Worm (Caenorhabditis elegans): Measurements from ENCODE around the gene try-8.

Gene try-8

DNA sequence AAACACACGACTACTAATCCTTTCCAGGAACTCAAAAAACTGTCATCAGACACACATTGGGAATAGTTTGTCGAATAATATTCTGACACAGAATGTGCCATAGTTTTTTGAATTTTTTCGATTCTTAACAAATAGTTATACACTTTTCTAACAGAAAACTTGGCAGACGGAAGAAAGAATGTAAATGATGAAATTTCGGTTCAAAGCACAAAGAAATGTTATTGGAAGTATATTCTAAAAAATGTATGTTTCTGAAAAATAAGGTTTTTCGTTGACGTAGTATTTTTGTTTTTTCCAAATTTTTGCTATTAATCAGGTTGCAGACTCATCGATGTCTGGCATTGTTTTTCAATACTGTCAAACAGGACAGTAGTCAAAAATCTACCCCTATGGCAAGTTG, 6.8 kb upstream of the try-8 start, which contains the start of gene srh-92:
srh-92 (minus strand) TSS at position 101 of the 400 bp plus-strand sequence.
- no peak for TF ChIP-seq mes-2 (tag; optimal IDR thresholded peaks at IDR 0.05; ENCODE audit: poor library complexity, severe bottlenecking)
- no peak for TF ChIP-seq hlh-11 (tag; optimal IDR thresholded peaks at IDR 0.05)
- TF ChIP-seq spr-1 (tag; optimal IDR thresholded peaks at IDR 0.05) = no peak
- no peak for TF ChIP-seq tra-1 (GFP tag; IDR thresholded peaks at IDR 0.05)
- no peak for TF ChIP-seq lir-3 (tag; optimal IDR thresholded peaks at IDR 0.05)
- TF ChIP-seq F49E8.2 (tag; optimal IDR thresholded peaks at IDR 0.05; ENCODE audit: borderline replicate concordance) = no peak
- no peak for TF ChIP-seq sdz-12 (GFP tag; optimal IDR thresholded peaks at IDR 0.05)
- TF ChIP-seq nhr-111 (GFP tag; optimal IDR thresholded peaks at IDR 0.05) = no peak
- no peak for TF ChIP-seq dmd-9 (GFP tag; IDR thresholded peaks at IDR 0.05)
- TF ChIP-seq ama-1 (optimal IDR thresholded peaks at IDR 0.05) = no peak
- TF ChIP-seq arid-1 (GFP tag; conservative IDR thresholded peaks at IDR 0.05) = no peak
- TF ChIP-seq F10B5.3 (tag; optimal IDR thresholded peaks at IDR 0.05) = no peak
- TF ChIP-seq ZK546.5 (tag; optimal IDR thresholded peaks at IDR 0.05) = no peak
- TF ChIP-seq daf-19 (GFP tag; conservative IDR thresholded peaks at IDR 0.05) = no peak
- no peak for TF ChIP-seq attf-4 (tag; optimal IDR thresholded peaks at IDR 0.05)
- no peak for TF ChIP-seq daf-16 (GFP tag; optimal IDR thresholded peaks at IDR 0.05)
- no peak for TF ChIP-seq daf-16 (tag; optimal IDR thresholded peaks at IDR 0.05)
- TF ChIP-seq saeg-2 (GFP tag; IDR thresholded peaks at IDR 0.05) = no peak
- TF ChIP-seq pha-4 (GFP tag; IDR thresholded peaks at IDR 0.05) = no peak
- no peak for TF ChIP-seq pha-4 (tag; optimal IDR thresholded peaks at IDR 0.05)
- TF ChIP-seq set-16 (GFP tag; IDR thresholded peaks at IDR 0.05) = no peak
- no peak for TF ChIP-seq spr-3 (GFP tag; optimal IDR thresholded peaks at IDR 0.05)

DNA sequence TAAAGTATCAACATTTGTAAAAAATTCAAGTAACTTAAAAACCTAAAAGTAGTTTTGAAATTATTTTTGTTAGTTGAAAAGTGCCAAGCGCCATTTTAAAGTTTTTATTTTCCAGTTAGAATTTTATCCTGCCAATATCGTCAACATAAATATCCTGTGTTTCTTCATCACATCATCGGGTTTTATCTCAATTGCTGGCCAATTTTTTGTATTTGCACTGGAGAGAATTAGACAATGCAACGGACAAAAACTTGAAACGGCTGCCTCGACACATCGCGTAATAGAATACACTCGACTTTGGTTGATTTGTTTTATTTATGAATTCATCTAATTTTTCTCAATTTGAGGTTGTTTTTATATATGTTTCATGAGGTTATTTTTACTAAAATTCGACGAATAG, 872 bp upstream of the try-8 start, which contains the start of gene F25E5.2:
F25E5.2 (plus strand) TSS at position 301 of the 400 bp plus-strand sequence.
- TF ChIP-seq nhr-48 (tag; optimal IDR thresholded peaks at IDR 0.05) (no peak), jun-1 (tag; optimal IDR thresholded peaks at IDR 0.05) (no peak), T20F7.1 (GFP tag; optimal IDR thresholded peaks at IDR 0.05) (no peak), unc-39 (tag; optimal IDR thresholded peaks at IDR 0.05) (no peak), Y105C5A.15 (GFP tag; IDR thresholded peaks at IDR 0.05) (no peak)

DNA sequence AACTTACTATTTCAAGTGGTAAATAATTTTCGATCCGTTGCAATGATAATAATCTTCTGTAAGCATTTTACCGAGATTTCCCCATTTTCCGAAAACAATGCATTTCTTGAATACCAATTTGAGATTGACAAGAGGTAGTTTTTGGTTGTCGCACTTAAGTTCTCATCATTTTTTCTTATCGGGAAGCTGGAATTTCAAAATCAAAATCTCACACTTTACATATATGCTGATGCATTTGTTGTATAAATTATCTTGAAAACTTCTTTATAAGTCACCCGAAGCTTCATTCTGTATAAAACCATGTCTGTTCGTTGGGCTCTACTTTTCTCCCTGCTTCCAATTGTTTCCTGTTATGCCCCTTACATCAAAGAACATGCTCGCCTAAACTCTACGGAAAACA, 2.7 kb downstream of the try-8 start, which contains the start of gene try-11:
try-11 (plus strand) TSS at position 301 of the 400 bp plus-strand sequence.
- TF ChIP-seq ZK337.2 (GFP tag; IDR thresholded peaks at IDR 0.05) (no peak), zip-2 (tag; optimal IDR thresholded peaks at IDR 0.05) (no peak), hlh-11 (tag; optimal IDR thresholded peaks at IDR 0.05) (no peak), egl-27 (tag; optimal IDR thresholded peaks at IDR 0.05) (no peak), aha-1 (tag) (no peak), nhr-42 (GFP tag; IDR thresholded peaks at IDR 0.05) (no peak), ceh-44 (GFP tag; IDR thresholded peaks at IDR 0.05) (no peak), pqm-1 (tag; optimal IDR thresholded peaks at IDR 0.05) (no peak), mdl-1 (tag; optimal IDR thresholded peaks at IDR 0.05) (no peak), dmd-8 (GFP tag; IDR thresholded peaks at IDR 0.05) (no peak), daf-16 (GFP tag; optimal IDR thresholded peaks at IDR 0.05) (no peak), daf-16 (tag; optimal IDR thresholded peaks at IDR 0.05) (no peak), arid-1 (GFP tag; conservative IDR thresholded peaks at IDR 0.05) (no peak)

DNA sequence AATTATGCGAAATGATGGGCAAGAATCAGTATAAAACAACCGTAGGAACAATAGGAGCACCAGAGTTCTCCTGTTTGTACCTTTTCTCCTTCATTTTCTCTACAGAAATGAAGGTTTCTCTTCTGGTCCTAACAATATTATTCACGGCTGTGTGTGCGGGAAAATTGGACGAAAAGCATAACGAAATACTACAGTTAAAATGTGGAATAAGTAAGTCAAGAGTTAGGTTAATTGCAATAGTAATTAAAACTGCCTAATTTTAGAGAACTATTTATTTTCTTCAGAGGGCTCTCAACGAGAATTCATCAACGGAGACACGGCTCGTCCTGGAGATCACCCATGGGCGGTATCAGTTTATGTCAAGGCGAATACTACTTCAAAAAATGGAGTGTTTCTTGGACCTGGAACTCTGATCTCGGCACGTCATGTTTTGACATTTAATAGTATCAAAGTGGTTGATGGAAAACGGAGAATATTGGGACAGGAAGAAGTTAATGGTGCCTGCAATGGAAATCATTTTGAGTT, 4.8 kb downstream of the try-8 start, which contains the start of gene try-12:
try-12 (plus strand) TSS at position 51 of the 525 bp plus-strand sequence.
- TF ChIP-seq ztf-11 (tag; optimal IDR thresholded peaks at IDR 0.05) (no peak), unc-62 (GFP tag; optimal IDR thresholded peaks at IDR 0.05 in 1 of 2) (peak in 1 of 2 experiments; percentile 50), unc-62 (tag; optimal IDR thresholded peaks at IDR 0.05) (no peak), F26F4.8 (GFP tag; conservative IDR thresholded peaks at IDR 0.05) (no peak), spr-3 (GFP tag; optimal IDR thresholded peaks at IDR 0.05) (no peak), lin-1 (GFP tag; IDR thresholded peaks at IDR 0.05) (no peak), madf-5 (GFP tag; IDR thresholded peaks at IDR 0.05) (no peak), spr-1 (tag; optimal IDR thresholded peaks at IDR 0.05) (no peak), zip-11 (GFP tag; IDR thresholded peaks at IDR 0.05) (no peak), aha-1 (tag) (peak; percentile 70), ztf-7 (tag; optimal IDR thresholded peaks at IDR 0.05) (no peak), D1046.2 (GFP tag; IDR thresholded peaks at IDR 0.05) (no peak), T20F7.1 (GFP tag; optimal IDR thresholded peaks at IDR 0.05) (no peak), Y5F2A.4 (GFP tag; optimal IDR thresholded peaks at IDR 0.05) (no peak), F10B5.3 (tag; optimal IDR thresholded peaks at IDR 0.05) (no peak)

All from whole organism, L4 larva.